Worm (Caenorhabditis elegans): ENCODE data around the gene Y51H7C.10.
"Not testable (repeated sequence)": the region's sequence is repeated elsewhere in the genome, so short reads cannot be mapped to it uniquely, and the experiment has no call there.

- not testable (repeated sequence) for TF ChIP-seq ttx-3 (tag; optimal IDR thresholded peaks at IDR 0.05); ceh-22 (tag; optimal IDR thresholded peaks at IDR 0.05); ref-2 (tag; optimal IDR thresholded peaks at IDR 0.05); ceh-14 (tag; optimal IDR thresholded peaks at IDR 0.05); pqm-1 (tag; optimal IDR thresholded peaks at IDR 0.05); hlh-6 (tag; optimal IDR thresholded peaks at IDR 0.05); pha-4 (tag; optimal IDR thresholded peaks at IDR 0.05); ceh-30 (tag; optimal IDR thresholded peaks at IDR 0.05); unc-86 (tag; optimal IDR thresholded peaks at IDR 0.05); ceh-6 (GFP tag; optimal IDR thresholded peaks at IDR 0.05); nfya-1 (tag; optimal IDR thresholded peaks at IDR 0.05); fkh-6 (tag; optimal IDR thresholded peaks at IDR 0.05); ceh-9 (tag; optimal IDR thresholded peaks at IDR 0.05)
Observed at ce11 chrII:1454379-1454778, 30.8 kb upstream of the Y51H7C.10 start.

Data from whole organism, late embryonic.